Worm (Caenorhabditis elegans) whole organism, L4 larva: ENCODE data around the gene slc-36.1.

ENCODE experiments used
- ceh-62 ChIP-seq: sonication (generic microtip); optimal IDR thresholded peaks from 2 replicates; lab custom pipeline; 2017; ENCODE audit warnings: missing biosample characterization, missing genetic modification characterization
- dmd-6 ChIP-seq: fragments of 200-800 bp; sonication (Bioruptor generic); IDR thresholded peaks from 2 replicates; pipeline ENCODE4 v1.3.6; 2022; ENCODE audit warnings: missing genetic modification reagents, missing genetic modification characterization, missing compliant biosample characterization
- mdl-1 ChIP-seq, 2 experiments: fragments of 150-350 bp in 1 of 2; sonication (generic microtip) in 1 of 2; optimal IDR thresholded peaks; 2 replicates each; lab custom pipeline; 2014 to 2017; ENCODE audit warnings: missing biosample characterization in 2 of 2, missing genetic modification characterization in 2 of 2
- mdt-29 ChIP-seq: fragments of 200-800 bp; sonication (Bioruptor generic); IDR thresholded peaks from 2 replicates; pipeline ENCODE4 v1.3.6; 2022; ENCODE audit warnings: missing genetic modification reagents, missing genetic modification characterization, missing compliant biosample characterization

- no peak for TF ChIP-seq mdl-1 (tag; optimal IDR thresholded peaks at IDR 0.05; lab: Kevin White, UChicago)
- TF ChIP-seq mdt-29 (GFP tag; lab: Robert Waterston, UW), result no peak
- TF ChIP-seq dmd-6 (GFP tag; lab: Robert Waterston, UW), result no peak
- no peak for TF ChIP-seq ceh-62 (tag; lab: Kevin White, UChicago)
Observed at ce11 chrIII:13343117-13343516, 35.8 kb downstream of the slc-36.1 start, which contains the start of gene ife-1.
